Fruit fly (Drosophila melanogaster) whole organism, embryonic: Measurements from ENCODE around the gene CG14598.

ENCODE experiments used
- Ada2b ChIP-seq: fragments of 200-800 bp; sonication (Bioruptor generic); IDR thresholded peaks from 2 replicates; pipeline ENCODE4 v1.3.6; 2022; ENCODE audit warnings: missing biosample characterization, missing genetic modification characterization
- BEAF-32 ChIP-seq: fragments of 200-800 bp; sonication (Bioruptor generic); optimal IDR thresholded peaks from 3 replicates; lab custom pipeline; 2017; ENCODE audit warnings: missing biosample characterization, missing genetic modification characterization, mild to moderate bottlenecking, moderate library complexity, missing genetic modification reagents
- CG11560 ChIP-seq: fragments of 200-800 bp; sonication (Bioruptor generic); IDR thresholded peaks from 3 replicates; pipeline ENCODE4 v1.3.6; 2022; ENCODE audit warnings: missing biosample characterization, missing genetic modification characterization
- CG18476 ChIP-seq: fragments of 200-800 bp; sonication (Bioruptor generic); optimal IDR thresholded peaks from 2 replicates; lab custom pipeline; 2016; ENCODE audit warnings: missing biosample characterization, mild to moderate bottlenecking, missing genetic modification characterization
- CG3838 ChIP-seq: fragments of 200-800 bp; sonication (Bioruptor generic); optimal IDR thresholded peaks from 3 replicates; lab custom pipeline; 2016; ENCODE audit warnings: missing biosample characterization, missing genetic modification characterization
- kah ChIP-seq: fragments of 200-800 bp; sonication (Bioruptor generic); optimal IDR thresholded peaks from 2 replicates; lab custom pipeline; 2018; ENCODE audit warnings: missing biosample characterization, mild to moderate bottlenecking, missing genetic modification characterization

- no peak for TF ChIP-seq BEAF-32
- TF ChIP-seq CG11560, result no peak
- no peak for TF ChIP-seq CG18476 (GFP tag; lab: Kevin White, UChicago)
- TF ChIP-seq CG3838 (GFP tag; lab: Kevin White, UChicago), result no peak
- no peak for TF ChIP-seq Ada2b (GFP tag; lab: Robert Waterston, UW)
- TF ChIP-seq kah, result no peak
Measured at dm6 chr3R:7439306-7439810, at the start of gene CG14598.
